Fruit fly (Drosophila melanogaster) whole organism, embryonic: ENCODE results near the gene CG1273.

Experiments
- Adf1 ChIP-seq: fragments of 200-800 bp; sonication (Bioruptor generic); IDR thresholded peaks from 2 replicates; pipeline ENCODE4 v1.3.6; 2022; ENCODE audit warnings: missing biosample characterization, missing genetic modification characterization
- Atf-2 ChIP-seq: fragments of 200-800 bp; sonication (Bioruptor generic); optimal IDR thresholded peaks from 2 replicates; lab custom pipeline; 2016; ENCODE audit warnings: missing biosample characterization, missing genetic modification characterization
- CG11456 ChIP-seq: fragments of 200-800 bp; sonication (Bioruptor generic); IDR thresholded peaks from 3 replicates; pipeline ENCODE4 v1.3.6; 2022; ENCODE audit warnings: missing biosample characterization, missing genetic modification characterization
- CG12104 ChIP-seq: fragments of 200-800 bp; sonication (Bioruptor generic); optimal IDR thresholded peaks from 3 replicates; lab custom pipeline; 2016; ENCODE audit warnings: missing biosample characterization, missing genetic modification characterization
- CG12219 ChIP-seq: fragments of 200-800 bp; sonication (Bioruptor generic); optimal IDR thresholded peaks from 3 replicates; lab custom pipeline; 2018; ENCODE audit warnings: missing biosample characterization, mild to moderate bottlenecking, missing genetic modification characterization
- CG13424 ChIP-seq: fragments of 200-800 bp; sonication (Bioruptor generic); optimal IDR thresholded peaks from 2 replicates; lab custom pipeline; 2019; ENCODE audit warnings: missing biosample characterization, mild to moderate bottlenecking, missing genetic modification characterization, moderate library complexity
- CG14667 ChIP-seq: fragments of 200-800 bp; sonication (Bioruptor generic); IDR thresholded peaks from 2 replicates; pipeline ENCODE4 v1.3.6; 2022; ENCODE audit warnings: missing biosample characterization, missing genetic modification characterization
- CG17328 ChIP-seq: fragments of 200-800 bp; sonication (Bioruptor generic); IDR thresholded peaks from 2 replicates; pipeline ENCODE4 v1.3.6; 2022; ENCODE audit warnings: missing biosample characterization, missing genetic modification characterization
- CG18011 ChIP-seq: fragments of 200-800 bp; sonication (Bioruptor generic); optimal IDR thresholded peaks from 2 replicates; lab custom pipeline; 2017; ENCODE audit warnings: missing biosample characterization, missing genetic modification characterization, mild to moderate bottlenecking, moderate library complexity, missing genotype
- CG1832 ChIP-seq: fragments of 200-800 bp; sonication (Bioruptor generic); optimal IDR thresholded peaks from 2 replicates; lab custom pipeline; 2017; ENCODE audit warnings: missing biosample characterization, mild to moderate bottlenecking, missing genetic modification characterization, inconsistent platforms
- CG18599 ChIP-seq: fragments of 200-800 bp; sonication (Bioruptor generic); optimal IDR thresholded peaks from 3 replicates; lab custom pipeline; 2017; ENCODE audit warnings: missing biosample characterization, missing genetic modification characterization, mild to moderate bottlenecking, moderate library complexity, missing genetic modification reagents
- CG2120 ChIP-seq: fragments of 200-800 bp; sonication (Bioruptor generic); optimal IDR thresholded peaks from 3 replicates; lab custom pipeline; 2016; ENCODE audit warnings: missing biosample characterization, missing genetic modification characterization
- CG30020 ChIP-seq: fragments of 200-800 bp; optimal IDR thresholded peaks from 2 replicates; lab custom pipeline; 2019; ENCODE audit warnings: missing biosample characterization, mild to moderate bottlenecking, missing genetic modification characterization, moderate library complexity
- CG3847 ChIP-seq: fragments of 200-800 bp; sonication (Bioruptor generic); IDR thresholded peaks from 2 replicates; pipeline ENCODE4 v1.3.6; 2022; ENCODE audit warnings: missing biosample characterization, missing genetic modification characterization
- CG43689 ChIP-seq: fragments of 200-800 bp; sonication (Bioruptor generic); IDR thresholded peaks from 2 replicates; pipeline ENCODE4 v1.3.6; 2022; ENCODE audit warnings: missing biosample characterization, missing genetic modification characterization
- CG5180 ChIP-seq: fragments of 200-800 bp; sonication (Bioruptor generic); optimal IDR thresholded peaks from 3 replicates; lab custom pipeline; 2017; ENCODE audit warnings: missing biosample characterization, missing genetic modification characterization, mild to moderate bottlenecking, moderate library complexity, missing genetic modification reagents
- CG7271 ChIP-seq: fragments of 200-800 bp; sonication (Bioruptor generic); optimal IDR thresholded peaks from 2 replicates; lab custom pipeline; 2018; ENCODE audit warnings: missing biosample characterization, mild to moderate bottlenecking, missing genetic modification characterization, moderate library complexity
- CG9797 ChIP-seq: fragments of 200-800 bp; sonication (Bioruptor generic); optimal IDR thresholded peaks from 3 replicates; lab custom pipeline; 2018; ENCODE audit warnings: missing biosample characterization, mild to moderate bottlenecking, missing genetic modification characterization
- CG9876 ChIP-seq: fragments of 200-800 bp; sonication (Bioruptor generic); optimal IDR thresholded peaks from 2 replicates; lab custom pipeline; 2016; ENCODE audit warnings: missing biosample characterization, missing genetic modification characterization
- Camta ChIP-seq: fragments of 200-800 bp; sonication (Bioruptor generic); optimal IDR thresholded peaks from 2 replicates; lab custom pipeline; 2016; ENCODE audit warnings: missing biosample characterization, missing genetic modification characterization
- D ChIP-seq, 2 experiments: fragments of 200-800 bp in 1 of 2; fragments of >200 bp in 1 of 2; sonication (Bioruptor generic) in 1 of 2; optimal IDR thresholded peaks; 2 replicates in 1 of 2; 3 replicates in 1 of 2; lab custom pipeline; 2017; ENCODE audit warnings: mild to moderate bottlenecking in 1 of 2, missing biosample characterization in 1 of 2, missing genetic modification characterization in 1 of 2, missing genetic modification reagents in 1 of 2
- Dad ChIP-seq: fragments of 200-800 bp; sonication (Bioruptor generic); optimal IDR thresholded peaks from 3 replicates; lab custom pipeline; 2016; ENCODE audit warnings: missing biosample characterization, missing genetic modification characterization
- Fer2 ChIP-seq: fragments of 200-800 bp; sonication (Bioruptor generic); optimal IDR thresholded peaks from 2 replicates; lab custom pipeline; 2018; ENCODE audit warnings: missing biosample characterization, mild to moderate bottlenecking, missing genetic modification characterization, moderate library complexity
- HmgD ChIP-seq: fragments of 200-800 bp; sonication (Bioruptor generic); optimal IDR thresholded peaks from 3 replicates; lab custom pipeline; 2016; ENCODE audit warnings: missing biosample characterization, missing genetic modification characterization
- Hsf ChIP-seq: fragments of 200-800 bp; sonication (Bioruptor generic); optimal IDR thresholded peaks from 3 replicates; lab custom pipeline; 2016; ENCODE audit warnings: missing biosample characterization, missing genetic modification characterization
- Lim3 ChIP-seq: fragments of 200-800 bp; sonication (Bioruptor generic); IDR thresholded peaks from 2 replicates; pipeline ENCODE4 v1.3.6; 2022; ENCODE audit warnings: missing biosample characterization, missing genetic modification characterization
- Mrtf ChIP-seq: fragments of 200-800 bp; sonication (Bioruptor generic); IDR thresholded peaks from 3 replicates; pipeline ENCODE4 v1.3.6; 2022; ENCODE audit warnings: missing biosample characterization, missing genetic modification characterization
- Pdp1 ChIP-seq, 2 experiments: fragments of 200-800 bp; sonication (Bioruptor generic); optimal IDR thresholded peaks; 3 replicates each; lab custom pipeline; 2016; ENCODE audit warnings: missing biosample characterization in 2 of 2, missing genetic modification characterization in 2 of 2, mild to moderate bottlenecking in 1 of 2, moderate library complexity in 1 of 2
- Sox100B ChIP-seq: fragments of 200-800 bp; sonication (Bioruptor generic); optimal IDR thresholded peaks from 3 replicates; lab custom pipeline; 2018; ENCODE audit warnings: missing biosample characterization, mild to moderate bottlenecking, missing genetic modification characterization
- Stat92E ChIP-seq, 3 experiments: fragments of >200 bp in 2 of 3; fragments of 200-800 bp in 1 of 3; sonication (Bioruptor generic) in 1 of 3; optimal IDR thresholded peaks; 2 replicates each; lab custom pipeline; 2017 to 2019; ENCODE audit warnings: missing biosample characterization in 3 of 3, missing genetic modification characterization in 3 of 3, mild to moderate bottlenecking in 1 of 3, moderate library complexity in 1 of 3
- ase ChIP-seq: fragments of 200-800 bp; sonication (Bioruptor generic); IDR thresholded peaks from 3 replicates; pipeline ENCODE4 v1.3.6; 2022; ENCODE audit warnings: missing biosample characterization, missing genetic modification characterization
- cato ChIP-seq: fragments of 200-800 bp; sonication (Bioruptor generic); optimal IDR thresholded peaks from 2 replicates; lab custom pipeline; 2016; ENCODE audit warnings: missing biosample characterization, missing genetic modification characterization, borderline replicate concordance
- crol ChIP-seq: fragments of 200-800 bp; sonication (Bioruptor generic); IDR thresholded peaks from 2 replicates; pipeline ENCODE4 v1.3.6; 2022; ENCODE audit warnings: missing biosample characterization, missing genetic modification characterization
- dysf ChIP-seq: fragments of 200-800 bp; sonication (Bioruptor generic); IDR thresholded peaks from 3 replicates; pipeline ENCODE4 v1.3.6; 2022; ENCODE audit warnings: missing biosample characterization, missing genetic modification characterization
- exex ChIP-seq: fragments of 200-800 bp; sonication (Bioruptor generic); optimal IDR thresholded peaks from 4 replicates; lab custom pipeline; 2018; ENCODE audit warnings: missing biosample characterization, mild to moderate bottlenecking, missing genetic modification characterization, moderate library complexity
- fd3F ChIP-seq: fragments of 200-800 bp; sonication (Bioruptor generic); optimal IDR thresholded peaks from 2 replicates; lab custom pipeline; 2018; ENCODE audit warnings: missing biosample characterization, mild to moderate bottlenecking, missing genetic modification characterization, moderate library complexity
- fu2 ChIP-seq: fragments of 200-800 bp; sonication (Bioruptor generic); optimal IDR thresholded peaks from 2 replicates; lab custom pipeline; 2016; ENCODE audit warnings: missing biosample characterization, missing genetic modification characterization
- gsb ChIP-seq: fragments of 200-800 bp; sonication (Bioruptor generic); IDR thresholded peaks from 2 replicates; pipeline ENCODE4 v1.3.6; 2022; ENCODE audit warnings: missing biosample characterization, missing genetic modification characterization
- luna ChIP-seq: fragments of 200-800 bp; sonication (Bioruptor generic); optimal IDR thresholded peaks from 2 replicates; lab custom pipeline; 2016; ENCODE audit warnings: missing biosample characterization, missing genetic modification characterization
- nerfin-2 ChIP-seq: fragments of 200-800 bp; sonication (Bioruptor generic); IDR thresholded peaks from 2 replicates; pipeline ENCODE4 v1.3.6; 2022; ENCODE audit warnings: missing biosample characterization, missing genetic modification characterization; ENCODE audit not compliant: partially characterized antibody
- p53 ChIP-seq: fragments of 200-800 bp; sonication (Bioruptor generic); optimal IDR thresholded peaks from 2 replicates; lab custom pipeline; 2016; ENCODE audit warnings: missing biosample characterization, missing genetic modification characterization
- pita ChIP-seq: fragments of 200-800 bp; sonication (Bioruptor generic); optimal IDR thresholded peaks from 2 replicates; lab custom pipeline; 2017; ENCODE audit warnings: missing biosample characterization, mild to moderate bottlenecking, missing genetic modification characterization
- slou ChIP-seq: fragments of 200-800 bp; sonication (Bioruptor generic); optimal IDR thresholded peaks from 3 replicates; lab custom pipeline; 2016; ENCODE audit warnings: missing biosample characterization, missing genetic modification characterization
- tio ChIP-seq: fragments of 200-800 bp; sonication (Bioruptor generic); optimal IDR thresholded peaks from 2 replicates; lab custom pipeline; 2017; ENCODE audit warnings: missing biosample characterization, missing genetic modification characterization, inconsistent platforms
- tx ChIP-seq: fragments of 200-800 bp; sonication (Bioruptor generic); optimal IDR thresholded peaks from 2 replicates; lab custom pipeline; 2016; ENCODE audit warnings: missing biosample characterization, missing genetic modification characterization
- vnd ChIP-seq: fragments of 200-800 bp; sonication (Bioruptor generic); IDR thresholded peaks from 3 replicates; pipeline ENCODE4 v1.3.6; 2022; ENCODE audit warnings: missing biosample characterization, missing genetic modification characterization; ENCODE audit not compliant: partially characterized antibody
- yki ChIP-seq: fragments of >200 bp; optimal IDR thresholded peaks from 3 replicates; lab custom pipeline; 2018
- zfh2 ChIP-seq: fragments of 200-800 bp; sonication (Bioruptor generic); optimal IDR thresholded peaks from 2 replicates; lab custom pipeline; 2016; ENCODE audit warnings: missing biosample characterization, missing genetic modification characterization

CG1273 gene

DNA sequence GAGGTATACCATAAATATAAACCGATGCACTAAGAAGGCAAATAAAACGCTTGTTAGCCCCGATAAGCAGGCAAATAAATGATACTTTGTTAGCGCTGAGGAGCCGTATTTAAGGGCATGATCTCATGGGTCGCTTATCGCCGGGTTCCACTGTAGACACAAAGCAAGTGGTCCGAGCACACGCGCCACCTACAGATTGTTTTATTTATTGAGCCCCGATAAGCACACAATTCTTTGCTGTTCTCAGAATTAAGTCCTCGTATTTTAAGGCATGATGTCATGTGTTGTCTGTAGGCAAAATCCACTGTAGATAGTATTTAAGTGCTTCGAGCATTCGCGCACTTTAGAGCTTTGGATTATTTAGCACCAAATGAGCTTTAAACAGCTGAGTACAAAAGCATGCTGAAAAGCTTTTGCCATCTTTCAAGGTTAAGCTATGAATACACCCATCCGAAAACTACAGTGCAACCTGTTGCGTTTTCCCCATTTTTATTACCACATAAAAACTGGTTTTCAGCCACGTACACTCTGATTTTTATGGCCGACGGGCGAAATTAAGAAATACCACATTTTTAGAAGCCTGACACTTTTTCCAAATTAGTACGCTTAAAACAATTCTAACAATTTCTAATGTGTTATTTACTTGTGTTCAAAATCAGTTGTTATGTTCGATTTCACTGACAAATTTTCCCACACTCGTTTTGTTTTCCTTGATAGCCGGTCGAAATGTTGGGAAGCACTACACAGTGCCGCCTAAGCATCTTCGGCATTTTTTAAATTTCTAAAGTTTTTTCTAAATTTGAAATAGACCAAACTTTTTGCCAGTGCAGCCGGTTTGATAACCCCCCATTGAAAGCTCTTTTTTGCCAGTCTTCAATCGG is 23.8 kb upstream of the CG1273 start, which contains the start of gene Sqor (continued):
- TF ChIP-seq pita (GFP tag; lab: Kevin White, UChicago) = no peak
- peak; percentile 63 for TF ChIP-seq CG17328 (GFP tag; lab: Robert Waterston, UW)
- peak; percentile 81 for TF ChIP-seq CG12219 (GFP tag; lab: Kevin White, UChicago)
- peak; percentile 74 for TF ChIP-seq Mrtf (GFP tag; lab: Robert Waterston, UW)
- TF ChIP-seq CG9797 = no peak
- peak; percentile 66 for TF ChIP-seq Fer2
- peak; percentile 72 for TF ChIP-seq luna (GFP tag; lab: Kevin White, UChicago)
- no peak; the same call in 1 of the 2 replicates for TF ChIP-seq CG43689
- TF ChIP-seq Atf-2 (GFP tag; lab: Kevin White, UChicago) = peak; percentile 82
- TF ChIP-seq Adf1 = peak; percentile 23
- peak; percentile 88 for TF ChIP-seq CG18599 (GFP tag; lab: Kevin White, UChicago)
- TF ChIP-seq Sox100B (GFP tag; lab: Kevin White, UChicago) = no peak
- peak; percentile 80 for TF ChIP-seq CG18011
- TF ChIP-seq Dad (GFP tag; lab: Kevin White, UChicago) = peak; percentile 77
- TF ChIP-seq cato (GFP tag; lab: Kevin White, UChicago) = peak; percentile 75
- TF ChIP-seq Lim3 (GFP tag; lab: Robert Waterston, UW) = peak; percentile 38; the same call in 1 of the 2 replicates
- TF ChIP-seq fu2 (GFP tag; lab: Kevin White, UChicago) = peak; percentile 90
- TF ChIP-seq CG11456 = peak; percentile 87
- peak; percentile 92 for TF ChIP-seq CG2120 (GFP tag; lab: Kevin White, UChicago)
- TF ChIP-seq CG9876 = peak; percentile 88
- TF ChIP-seq yki (lab: Kevin White, UChicago) = no peak
- TF ChIP-seq zfh2 (GFP tag; lab: Kevin White, UChicago) = peak; percentile 93
- no peak for TF ChIP-seq CG1832
- TF ChIP-seq CG5180 (GFP tag; lab: Kevin White, UChicago) = peak; percentile 68
- TF ChIP-seq CG13424 (tag; lab: Kevin White, UChicago) = peak; percentile 92
- peak; percentile 82 for TF ChIP-seq CG3847 (GFP tag; lab: Robert Waterston, UW)
- TF ChIP-seq tio (GFP tag; lab: Kevin White, UChicago) = no peak
- TF ChIP-seq gsb = peak; percentile 74
- peak; percentile 76; the same call in 2 of the 3 replicates for TF ChIP-seq ase (GFP tag; lab: Robert Waterston, UW)
- TF ChIP-seq nerfin-2 (GFP tag; lab: Robert Waterston, UW) = peak; percentile 12; the same call in 1 of the 2 replicates
- peak; percentile 85 for TF ChIP-seq dysf (GFP tag; lab: Robert Waterston, UW)
- TF ChIP-seq CG14667 (GFP tag; lab: Robert Waterston, UW) = peak; percentile 63
- TF ChIP-seq Stat92E (GFP tag; optimal IDR thresholded peaks at IDR 0.05; lab: Kevin White, UChicago) = peak in 1 of 3 experiments; percentile 75
- peak; percentile 82 for TF ChIP-seq HmgD (GFP tag; lab: Kevin White, UChicago)
- no peak for TF ChIP-seq D (optimal IDR thresholded peaks at IDR 0.05; lab: Kevin White, UChicago)
- TF ChIP-seq D (GFP tag; optimal IDR thresholded peaks at IDR 0.05; lab: Kevin White, UChicago) = peak; percentile 37
- TF ChIP-seq Pdp1 (GFP tag; optimal IDR thresholded peaks at IDR 0.05; lab: Kevin White, UChicago) = peak; percentile 89
- TF ChIP-seq slou (GFP tag; lab: Kevin White, UChicago) = peak; percentile 68
- TF ChIP-seq CG7271 = no peak
- no peak for TF ChIP-seq crol
- TF ChIP-seq p53 (GFP tag; lab: Kevin White, UChicago) = peak; percentile 79
- peak; percentile 89 for TF ChIP-seq Hsf (GFP tag; lab: Kevin White, UChicago)
- TF ChIP-seq exex (tag; lab: Kevin White, UChicago) = peak; percentile 44
- peak; percentile 86 for TF ChIP-seq fd3F (GFP tag; lab: Kevin White, UChicago)
- TF ChIP-seq CG12104 = peak; percentile 74
- TF ChIP-seq Camta = peak; percentile 73
- TF ChIP-seq tx (GFP tag; lab: Kevin White, UChicago) = peak; percentile 67
- TF ChIP-seq CG30020 (tag; lab: Kevin White, UChicago) = peak; percentile 49
- TF ChIP-seq vnd (GFP tag; lab: Robert Waterston, UW) = no peak
